Worm (Caenorhabditis elegans) whole organism, L3 larva: ENCODE data around the gene Y97E10AR.6.

Source experiments
- aly-2 ChIP-seq: fragments of 150-350 bp; optimal IDR thresholded peaks from 2 replicates; lab custom pipeline; 2014; ENCODE audit warnings: missing biosample characterization, missing genetic modification characterization
- ama-1 ChIP-seq: fragments of 150-350 bp; optimal IDR thresholded peaks from 2 replicates; lab custom pipeline; 2018
- elt-3 ChIP-seq, 3 experiments: fragments of 150-350 bp in 1 of 3; sonication (generic microtip) in 2 of 3; optimal IDR thresholded peaks; 2 replicates in 2 of 3; 4 replicates in 1 of 3; lab custom pipeline; 2014 to 2017; ENCODE audit warnings: missing biosample characterization in 3 of 3, missing genetic modification characterization in 3 of 3
- fkh-10 ChIP-seq: sonication (generic microtip); optimal IDR thresholded peaks from 2 replicates; lab custom pipeline; 2017; ENCODE audit warnings: missing biosample characterization, missing genetic modification reagents, missing genetic modification characterization
- fos-1 ChIP-seq: fragments of 150-350 bp; optimal IDR thresholded peaks from 2 replicates; lab custom pipeline; 2014; ENCODE audit warnings: missing biosample characterization, missing genetic modification characterization
- jun-1 ChIP-seq: fragments of 150-350 bp; optimal IDR thresholded peaks from 2 replicates; lab custom pipeline; 2014; ENCODE audit warnings: missing biosample characterization, missing genetic modification reagents, missing genetic modification characterization
- nfya-1 ChIP-seq: sonication (generic microtip); optimal IDR thresholded peaks from 2 replicates; lab custom pipeline; 2017; ENCODE audit warnings: missing genetic modification characterization, mild to moderate bottlenecking, missing compliant biosample characterization, antibody characterized with exemption, moderate library complexity; ENCODE audit not compliant: insufficient read depth
- nhr-12 ChIP-seq: fragments of 150-350 bp; optimal IDR thresholded peaks from 2 replicates; lab custom pipeline; 2014; ENCODE audit warnings: missing biosample characterization, missing genetic modification characterization
- pqm-1 ChIP-seq: fragments of 150-350 bp; optimal IDR thresholded peaks from 2 replicates; lab custom pipeline; 2017; ENCODE audit warnings: missing biosample characterization, missing genetic modification characterization, inconsistent platforms
- snpc-4 ChIP-seq: fragments of 150-350 bp; optimal IDR thresholded peaks from 2 replicates; lab custom pipeline; 2014; ENCODE audit warnings: missing biosample characterization, missing genetic modification characterization
- unc-62 ChIP-seq: fragments of 150-350 bp; sonication (generic microtip); optimal IDR thresholded peaks from 4 replicates; lab custom pipeline; 2014; ENCODE audit warnings: missing biosample characterization, missing genetic modification reagents, missing genetic modification characterization
- ztf-11 ChIP-seq: fragments of 150-350 bp; optimal IDR thresholded peaks from 2 replicates; lab custom pipeline; 2014; ENCODE audit warnings: missing biosample characterization, missing genetic modification characterization
- ztf-4 ChIP-seq: fragments of 150-350 bp; optimal IDR thresholded peaks from 2 replicates; lab custom pipeline; 2014; ENCODE audit warnings: missing biosample characterization, missing genetic modification characterization

DNA sequence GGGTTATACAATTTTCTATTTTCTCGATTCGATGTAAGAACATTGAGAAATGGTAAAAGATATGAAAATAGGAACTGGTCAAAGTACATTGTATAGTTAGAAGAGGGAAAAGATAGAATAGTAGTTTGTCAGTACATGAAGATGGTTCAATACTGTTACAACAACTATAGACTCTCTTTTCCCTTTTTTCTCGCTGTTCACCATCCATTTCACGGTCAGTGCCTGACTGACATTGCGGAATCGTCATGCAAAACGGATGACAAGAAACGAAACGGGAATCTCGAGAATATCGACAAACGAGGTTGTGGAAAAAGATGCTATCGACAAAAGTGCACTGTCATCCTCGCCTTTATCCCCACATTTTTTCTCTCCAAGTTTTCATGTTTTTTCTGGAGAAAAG lies 29.9 kb upstream of the Y97E10AR.6 start:
- no peak for TF ChIP-seq fos-1 (tag; lab: Kevin White, UChicago)
- no peak for TF ChIP-seq fkh-10
- TF ChIP-seq ama-1 (lab: Kevin White, UChicago), result no peak
- no peak for TF ChIP-seq elt-3 (tag; optimal IDR thresholded peaks at IDR 0.05; lab: Kevin White, UChicago)
- no peak for TF ChIP-seq nfya-1 (tag; lab: Kevin White, UChicago)
- TF ChIP-seq ztf-11, result no peak
- TF ChIP-seq jun-1 (tag; lab: Kevin White, UChicago), result no peak
- TF ChIP-seq aly-2 (tag; lab: Kevin White, UChicago), result no peak
- TF ChIP-seq snpc-4 (tag; lab: Kevin White, UChicago), result no peak
- TF ChIP-seq ztf-4, result no peak
- no peak for TF ChIP-seq pqm-1 (tag; lab: Kevin White, UChicago)
- TF ChIP-seq nhr-12 (tag; lab: Kevin White, UChicago), result no peak
- TF ChIP-seq unc-62 (GFP tag; lab: Kevin White, UChicago), result no peak
